Worm (Caenorhabditis elegans) whole organism, L1 larva: ENCODE measurements around the gene clec-88.
A peak's percentile ranks its signal among the peaks of the same experiment; 100 is the strongest.

Experiments
- Y116A8C.19 ChIP-seq: sonication (generic microtip); optimal IDR thresholded peaks from 2 replicates; lab custom pipeline; 2016; ENCODE audit warnings: missing compliant biosample characterization, missing genetic modification characterization, borderline replicate concordance
- alr-1 ChIP-seq: fragments of 200-800 bp; sonication (Bioruptor generic); optimal IDR thresholded peaks from 2 replicates; lab custom pipeline; 2018; ENCODE audit warnings: borderline replicate concordance, mild to moderate bottlenecking, missing genetic modification characterization, missing compliant biosample characterization
- ama-1 ChIP-seq: fragments of 150-350 bp; optimal IDR thresholded peaks from 2 replicates; lab custom pipeline; 2014
- ceh-90 ChIP-seq: sonication (generic microtip); optimal IDR thresholded peaks from 2 replicates; lab custom pipeline; 2016; ENCODE audit warnings: missing genetic modification characterization, missing compliant biosample characterization
- ces-1 ChIP-seq: fragments of 150-350 bp; optimal IDR thresholded peaks from 2 replicates; lab custom pipeline; 2014; ENCODE audit warnings: missing biosample characterization, missing genetic modification reagents, missing genetic modification characterization
- efl-1 ChIP-seq, 4 experiments: fragments of 150-350 bp; optimal IDR thresholded peaks in 3 of 4; peaks in 1 of 4; 1 replicate in 1 of 4; 2 replicates in 3 of 4; lab custom pipeline; 2014; ENCODE audit warnings: missing biosample characterization in 2 of 4, missing genetic modification characterization in 2 of 4, missing genetic modification reagents in 2 of 4
- efl-3 ChIP-seq: fragments of 200-800 bp; sonication (Bioruptor generic); optimal IDR thresholded peaks from 2 replicates; lab custom pipeline; 2018; ENCODE audit warnings: mild to moderate bottlenecking, missing genetic modification characterization, missing compliant biosample characterization
- egl-13 ChIP-seq: sonication (generic microtip); optimal IDR thresholded peaks from 2 replicates; lab custom pipeline; 2016; ENCODE audit warnings: missing genotype, missing genetic modification reagents, missing genetic modification characterization, missing compliant biosample characterization
- elt-2 ChIP-seq: sonication (generic microtip); optimal IDR thresholded peaks from 2 replicates; lab custom pipeline; 2016; ENCODE audit warnings: missing genetic modification characterization, mild to moderate bottlenecking, inconsistent platforms, missing compliant biosample characterization, missing genetic modification reagents
- fkh-10 ChIP-seq: sonication (generic microtip); optimal IDR thresholded peaks from 2 replicates; lab custom pipeline; 2017; ENCODE audit warnings: missing biosample characterization, missing genetic modification reagents, missing genetic modification characterization
- fkh-4 ChIP-seq: sonication (generic microtip); optimal IDR thresholded peaks from 2 replicates; lab custom pipeline; 2016; ENCODE audit warnings: missing compliant biosample characterization, missing genetic modification characterization, borderline replicate concordance
- hlh-17 ChIP-seq: fragments of 200-800 bp; sonication (Bioruptor generic); optimal IDR thresholded peaks from 2 replicates; lab custom pipeline; 2018; ENCODE audit warnings: missing genetic modification characterization, mild to moderate bottlenecking, missing compliant biosample characterization, moderate library complexity, borderline replicate concordance
- hpl-2 ChIP-seq: fragments of 150-350 bp; optimal IDR thresholded peaks from 2 replicates; lab custom pipeline; 2014; ENCODE audit warnings: missing biosample characterization, missing genetic modification reagents, missing genetic modification characterization
- isw-1 ChIP-seq: fragments of 200-800 bp; sonication (Bioruptor generic); IDR thresholded peaks from 2 replicates; pipeline ENCODE4 v1.3.6; 2022; ENCODE audit warnings: missing genetic modification characterization, missing compliant biosample characterization
- jun-1 ChIP-seq: fragments of 150-350 bp; optimal IDR thresholded peaks from 2 replicates; lab custom pipeline; 2014; ENCODE audit warnings: missing biosample characterization, missing genetic modification reagents, missing genetic modification characterization
- lin-14 ChIP-seq: fragments of 200-800 bp; sonication (Bioruptor generic); optimal IDR thresholded peaks from 2 replicates; lab custom pipeline; 2018; ENCODE audit warnings: mild to moderate bottlenecking, missing genetic modification characterization, moderate library complexity, missing compliant biosample characterization
- lin-15B ChIP-seq: fragments of 150-350 bp; sonication (generic microtip); optimal IDR thresholded peaks from 3 replicates; lab custom pipeline; 2014; ENCODE audit warnings: missing biosample characterization, missing genetic modification characterization
- lin-35 ChIP-seq, 2 experiments: fragments of 150-350 bp; optimal IDR thresholded peaks; 2 replicates each; lab custom pipeline; 2014; ENCODE audit warnings: missing biosample characterization in 2 of 2, missing genetic modification characterization in 2 of 2, missing genetic modification reagents in 2 of 2
- lir-3 ChIP-seq: sonication (generic microtip); optimal IDR thresholded peaks from 2 replicates; lab custom pipeline; 2016; ENCODE audit warnings: mild to moderate bottlenecking, missing genetic modification characterization, moderate library complexity, missing compliant biosample characterization; ENCODE audit not compliant: poor library complexity
- lsy-2 ChIP-seq, 2 experiments: fragments of 150-350 bp; optimal IDR thresholded peaks; 2 replicates each; lab custom pipeline; 2014; ENCODE audit warnings: missing biosample characterization in 2 of 2, missing genetic modification characterization in 2 of 2
- mab-9 ChIP-seq: fragments of 200-800 bp; sonication (Bioruptor generic); IDR thresholded peaks from 2 replicates; pipeline ENCODE4 v1.3.6; 2022; ENCODE audit warnings: missing genetic modification reagents, missing genetic modification characterization, missing compliant biosample characterization
- mef-2 ChIP-seq: fragments of 150-350 bp; optimal IDR thresholded peaks from 2 replicates; lab custom pipeline; 2014; ENCODE audit warnings: missing biosample characterization, missing genetic modification characterization
- mep-1 ChIP-seq: fragments of 150-350 bp; optimal IDR thresholded peaks from 2 replicates; lab custom pipeline; 2014; ENCODE audit warnings: missing biosample characterization, missing genetic modification characterization
- nhr-12 ChIP-seq: sonication (generic microtip); optimal IDR thresholded peaks from 2 replicates; lab custom pipeline; 2017; ENCODE audit warnings: missing biosample characterization, missing genetic modification characterization
- nhr-20 ChIP-seq: sonication (generic microtip); optimal IDR thresholded peaks from 2 replicates; lab custom pipeline; 2016; ENCODE audit warnings: mild to moderate bottlenecking, missing genetic modification characterization, missing compliant biosample characterization
- nhr-71 ChIP-seq: sonication (generic microtip); optimal IDR thresholded peaks from 2 replicates; lab custom pipeline; 2016; ENCODE audit warnings: mild to moderate bottlenecking, missing genetic modification characterization, moderate library complexity, missing compliant biosample characterization
- nhr-76 ChIP-seq: sonication (generic microtip); optimal IDR thresholded peaks from 2 replicates; lab custom pipeline; 2017; ENCODE audit warnings: missing biosample characterization, missing genetic modification characterization
- nhr-77 ChIP-seq: fragments of 150-350 bp; optimal IDR thresholded peaks from 2 replicates; lab custom pipeline; 2014; ENCODE audit warnings: missing biosample characterization, missing genetic modification characterization
- nhr-84 ChIP-seq: sonication (generic microtip); optimal IDR thresholded peaks from 2 replicates; lab custom pipeline; 2017; ENCODE audit warnings: missing biosample characterization, missing genetic modification characterization
- nhr-90 ChIP-seq: sonication (generic microtip); optimal IDR thresholded peaks from 2 replicates; lab custom pipeline; 2016; ENCODE audit warnings: mild to moderate bottlenecking, missing genetic modification characterization, missing compliant biosample characterization; ENCODE audit not compliant: poor library complexity
- pag-3 ChIP-seq: sonication (generic microtip); optimal IDR thresholded peaks from 2 replicates; lab custom pipeline; 2017; ENCODE audit warnings: missing genetic modification characterization, mild to moderate bottlenecking, missing compliant biosample characterization, antibody characterized with exemption, borderline replicate concordance; ENCODE audit not compliant: insufficient read depth
- pax-3 ChIP-seq: fragments of 200-800 bp; sonication (Bioruptor generic); optimal IDR thresholded peaks from 2 replicates; lab custom pipeline; 2018; ENCODE audit warnings: mild to moderate bottlenecking, missing genetic modification characterization, moderate library complexity, missing compliant biosample characterization
- pqm-1 ChIP-seq: sonication (generic microtip); optimal IDR thresholded peaks from 3 replicates; lab custom pipeline; 2017; ENCODE audit warnings: missing biosample characterization, missing genetic modification characterization
- skn-1 ChIP-seq: fragments of 150-350 bp; optimal IDR thresholded peaks from 2 replicates; lab custom pipeline; 2014; ENCODE audit warnings: missing biosample characterization, missing genetic modification characterization
- snpc-4 ChIP-seq: fragments of 150-350 bp; optimal IDR thresholded peaks from 2 replicates; lab custom pipeline; 2014; ENCODE audit warnings: missing biosample characterization, missing genetic modification characterization
- sptf-1 ChIP-seq: fragments of 150-350 bp; optimal IDR thresholded peaks from 2 replicates; lab custom pipeline; 2014; ENCODE audit warnings: missing biosample characterization, missing genetic modification characterization
- sup-37 ChIP-seq: fragments of 200-800 bp; sonication (Bioruptor generic); optimal IDR thresholded peaks from 2 replicates; lab custom pipeline; 2018; ENCODE audit warnings: mild to moderate bottlenecking, missing genetic modification characterization, missing compliant biosample characterization
- tlp-1 ChIP-seq: fragments of 150-350 bp; optimal IDR thresholded peaks from 2 replicates; lab custom pipeline; 2014; ENCODE audit warnings: missing biosample characterization, missing genetic modification characterization
- unc-30 ChIP-seq: sonication (generic microtip); optimal IDR thresholded peaks from 2 replicates; lab custom pipeline; 2017; ENCODE audit warnings: missing biosample characterization, missing genetic modification characterization
- unc-62 ChIP-seq: fragments of 150-350 bp; optimal IDR thresholded peaks from 2 replicates; lab custom pipeline; 2014; ENCODE audit warnings: missing biosample characterization, missing genetic modification reagents, missing genetic modification characterization
- unc-86 ChIP-seq: sonication (generic microtip); optimal IDR thresholded peaks from 2 replicates; lab custom pipeline; 2016; ENCODE audit warnings: missing genetic modification characterization, missing compliant biosample characterization
- vab-15 ChIP-seq: sonication (generic microtip); optimal IDR thresholded peaks from 2 replicates; lab custom pipeline; 2017; ENCODE audit warnings: missing genotype, mild to moderate bottlenecking, missing genetic modification characterization, missing compliant biosample characterization
- zip-4 ChIP-seq: fragments of 200-800 bp; sonication (Bioruptor generic); optimal IDR thresholded peaks from 2 replicates; lab custom pipeline; 2018; ENCODE audit warnings: mild to moderate bottlenecking, missing genetic modification characterization, moderate library complexity, missing compliant biosample characterization

clec-88 gene

ce11 chrII:6327317-6327716 lies 38.2 kb upstream of the clec-88 start:
- TF ChIP-seq pax-3 (tag; lab: Kevin White, UChicago) (peak; percentile 6), nhr-90 (tag; lab: Kevin White, UChicago) (peak; percentile 4), ceh-90 (tag; lab: Kevin White, UChicago) (no peak), pqm-1 (tag; lab: Kevin White, UChicago) (peak; percentile 39), mep-1 (no peak), sup-37 (GFP tag; lab: Kevin White, UChicago) (no peak), jun-1 (tag; lab: Kevin White, UChicago) (peak; percentile 34), snpc-4 (no peak), mef-2 (no peak), elt-2 (tag; lab: Kevin White, UChicago) (peak; percentile 97), nhr-71 (tag; lab: Kevin White, UChicago) (peak; percentile 19), lin-35 (GFP tag; optimal IDR thresholded peaks at IDR 0.05; lab: Kevin White, UChicago) (peak in 1 of 2 experiments; percentile 21), lin-14 (peak; percentile 22), nhr-20 (tag; lab: Kevin White, UChicago) (peak; percentile 16), efl-1 (optimal IDR thresholded peaks at IDR 0.05; lab: Kevin White, UChicago) (no peak), efl-1 (GFP tag; optimal IDR thresholded peaks at IDR 0.05 in 1 of 2; lab: Kevin White, UChicago) (peak in 1 of 2 experiments; percentile 60)

- TF ChIP-seq ama-1 (lab: Kevin White, UChicago) (peak; percentile 37), elt-2 (tag; lab: Kevin White, UChicago) (peak; percentile 95), lin-14 (peak; percentile 33), pqm-1 (tag; lab: Kevin White, UChicago) (peak; percentile 37), unc-30 (tag; lab: Kevin White, UChicago) (no peak), lsy-2 (tag; optimal IDR thresholded peaks at IDR 0.05; lab: Kevin White, UChicago) (peak in 1 of 2 experiments; percentile 13), tlp-1 (peak; percentile 30), efl-3 (GFP tag; lab: Kevin White, UChicago) (no peak), lin-35 (GFP tag; optimal IDR thresholded peaks at IDR 0.05; lab: Kevin White, UChicago) (peak in 1 of 2 experiments; percentile 65), isw-1 (GFP tag; lab: Robert Waterston, UW) (no peak), efl-1 (optimal IDR thresholded peaks at IDR 0.05; lab: Kevin White, UChicago) (no peak), efl-1 (GFP tag; optimal IDR thresholded peaks at IDR 0.05 in 1 of 2; lab: Kevin White, UChicago) (peak in 1 of 2 experiments; percentile 43), nhr-90 (tag; lab: Kevin White, UChicago) (peak; percentile 38), nhr-71 (tag; lab: Kevin White, UChicago) (peak; percentile 14), nhr-20 (tag; lab: Kevin White, UChicago) (peak; percentile 4)
These were observed 36.9 kb upstream of the clec-88 start for ce11 chrII:6328672-6329071.

- TF ChIP-seq sptf-1 (tag; lab: Kevin White, UChicago), result no peak
- peak; percentile 71 for TF ChIP-seq lir-3
- peak; percentile 33 for TF ChIP-seq fkh-4 (tag; lab: Kevin White, UChicago)
- TF ChIP-seq ces-1 (GFP tag; lab: Kevin White, UChicago), result no peak
- no peak for TF ChIP-seq nhr-12 (tag; lab: Kevin White, UChicago)
- TF ChIP-seq unc-86 (tag; lab: Kevin White, UChicago), result peak; percentile 96
- TF ChIP-seq Y116A8C.19 (tag; lab: Kevin White, UChicago), result no peak
- TF ChIP-seq unc-30 (tag; lab: Kevin White, UChicago), result no peak
- no peak for TF ChIP-seq hlh-17 (GFP tag; lab: Kevin White, UChicago)
- TF ChIP-seq lsy-2 (tag; optimal IDR thresholded peaks at IDR 0.05; lab: Kevin White, UChicago), result peak; percentile 94 to 95
- peak; percentile 70 for TF ChIP-seq zip-4 (GFP tag; lab: Kevin White, UChicago)
- TF ChIP-seq tlp-1, result no peak
- TF ChIP-seq lin-14, result peak; percentile 98
- TF ChIP-seq mab-9, result peak; percentile 71
- TF ChIP-seq nhr-84 (tag; lab: Kevin White, UChicago), result no peak
- TF ChIP-seq unc-62 (GFP tag; lab: Kevin White, UChicago), result peak; percentile 25
- peak; percentile 97 for TF ChIP-seq nhr-71 (tag; lab: Kevin White, UChicago)
- no peak for TF ChIP-seq ceh-90 (tag; lab: Kevin White, UChicago)
- peak; percentile 92 for TF ChIP-seq egl-13 (tag; lab: Kevin White, UChicago)
- no peak for TF ChIP-seq pag-3 (tag; lab: Kevin White, UChicago)
- peak; percentile 92 for TF ChIP-seq nhr-77 (tag; lab: Kevin White, UChicago)
- TF ChIP-seq skn-1 (tag; lab: Kevin White, UChicago), result peak; percentile 85
- no peak for TF ChIP-seq alr-1 (tag; lab: Kevin White, UChicago)
- TF ChIP-seq lin-15B, result peak; percentile 76
- TF ChIP-seq hpl-2, result peak; percentile 87
- TF ChIP-seq sup-37 (GFP tag; lab: Kevin White, UChicago), result peak; percentile 71
- peak; percentile 91 for TF ChIP-seq fkh-10
- TF ChIP-seq lin-35 (GFP tag; optimal IDR thresholded peaks at IDR 0.05; lab: Kevin White, UChicago), result peak; percentile 91 to 94
- no peak for TF ChIP-seq nhr-76 (tag; lab: Kevin White, UChicago)
- TF ChIP-seq vab-15 (tag; lab: Kevin White, UChicago), result no peak
- peak; percentile 80 for TF ChIP-seq pax-3 (tag; lab: Kevin White, UChicago)
- peak; percentile 83 for TF ChIP-seq elt-2 (tag; lab: Kevin White, UChicago)
These were observed 34.2 kb upstream of the clec-88 start, which contains the start of gene set-4 for ce11 chrII:6331222-6331830. TSS of gene set-4 (minus strand) at chrII:6331341.
